Worm (Caenorhabditis elegans): Measurements from ENCODE around the gene srh-2.

The srh-2 gene

DNA sequence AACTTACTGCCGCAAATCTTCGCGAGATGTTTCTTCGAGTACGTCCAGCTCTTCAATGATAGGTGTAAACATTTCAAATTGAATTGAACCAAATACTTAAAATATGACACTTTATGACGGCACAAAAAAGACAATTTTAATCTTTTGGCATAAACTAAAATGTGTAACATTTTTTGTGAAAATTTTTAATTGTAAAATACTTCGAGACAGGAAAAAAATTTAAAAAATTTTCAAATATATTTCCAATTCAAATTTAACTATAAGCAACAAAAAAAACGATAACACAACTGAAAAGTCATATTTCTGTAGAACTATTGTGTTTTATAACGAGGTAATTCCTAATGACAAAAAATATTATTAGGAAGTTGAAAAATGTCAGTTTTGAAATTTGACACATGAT is 33.8 kb downstream of the srh-2 start, which contains the start of gene C05E4.12:
TSS of gene C05E4.12 (minus strand) at position 101 of the 400 bp plus-strand sequence.
- no peak for TF ChIP-seq tbx-2 (tag; optimal IDR thresholded peaks at IDR 0.05)
- no peak for TF ChIP-seq C08G9.2 (tag; optimal IDR thresholded peaks at IDR 0.05)
- no peak for TF ChIP-seq hlh-30 (tag; optimal IDR thresholded peaks at IDR 0.05; ENCODE audit: insufficient read depth)
- TF ChIP-seq ceh-48 (tag; optimal IDR thresholded peaks at IDR 0.05), result no peak
- no peak for TF ChIP-seq ceh-19 (GFP tag; optimal IDR thresholded peaks at IDR 0.05)
- TF ChIP-seq pros-1 (tag; optimal IDR thresholded peaks at IDR 0.05), result no peak
- no peak for TF ChIP-seq ceh-30 (tag; optimal IDR thresholded peaks at IDR 0.05)
- no peak for TF ChIP-seq rnt-1 (tag; optimal IDR thresholded peaks at IDR 0.05)
- TF ChIP-seq unc-55 (GFP tag; optimal IDR thresholded peaks at IDR 0.05), result no peak

DNA sequence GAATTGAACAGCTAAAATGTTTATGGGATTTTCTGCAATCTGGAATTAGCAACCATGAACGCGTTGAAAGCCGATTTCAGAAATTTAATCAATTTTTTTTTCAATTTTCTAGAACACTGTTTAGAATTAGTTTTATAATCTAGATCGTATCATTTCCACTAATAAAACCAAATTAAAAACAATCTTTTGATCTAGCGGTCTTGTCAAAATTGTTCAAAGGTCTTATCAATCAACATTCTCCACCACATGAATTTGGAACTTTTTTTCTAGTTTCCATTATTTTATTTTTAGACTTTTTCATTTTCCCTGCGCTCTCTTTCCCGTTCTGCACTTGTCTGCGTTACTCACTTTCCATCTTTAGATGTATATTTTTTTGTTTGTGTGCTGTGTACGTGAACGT is 34.2 kb downstream of the srh-2 start, which contains the start of gene srp-2:
TSS of gene srp-2 (plus strand) at position 301 of the 400 bp plus-strand sequence.
- no peak for TF ChIP-seq K02D7.2 (tag; optimal IDR thresholded peaks at IDR 0.05)
- TF ChIP-seq C08G9.2 (tag; optimal IDR thresholded peaks at IDR 0.05), result no peak
- no peak for TF ChIP-seq lim-6 (tag; optimal IDR thresholded peaks at IDR 0.05)
- TF ChIP-seq ceh-18 (tag; optimal IDR thresholded peaks at IDR 0.05), result no peak
- no peak for TF ChIP-seq pat-9 (tag; optimal IDR thresholded peaks at IDR 0.05)
- no peak for TF ChIP-seq eyg-1 (tag; optimal IDR thresholded peaks at IDR 0.05)
- no peak for TF ChIP-seq sox-2 (GFP tag; IDR thresholded peaks at IDR 0.05)
- TF ChIP-seq tbx-7 (tag; optimal IDR thresholded peaks at IDR 0.05), result no peak
- no peak for TF ChIP-seq pqm-1 (tag; optimal IDR thresholded peaks at IDR 0.05)

DNA sequence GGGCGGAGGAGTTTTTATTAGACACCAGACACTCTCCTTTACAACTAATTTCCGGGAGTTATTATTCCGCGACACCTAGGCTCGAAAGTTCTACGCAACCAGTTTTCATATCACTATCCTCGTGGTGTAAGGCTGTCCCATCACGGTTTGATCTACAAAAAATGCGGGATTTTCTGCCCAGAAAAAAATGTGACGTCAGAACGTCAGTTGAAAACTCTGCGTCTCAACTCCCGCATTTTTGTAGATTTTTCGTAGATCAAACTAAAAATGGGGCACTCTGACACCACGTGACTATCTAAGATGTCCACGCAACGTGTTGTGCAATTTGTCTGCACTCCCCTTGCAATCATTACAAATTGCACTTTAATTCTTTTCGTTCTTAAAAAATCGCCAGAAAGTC is 36.6 kb downstream of the srh-2 start, which contains the start of gene str-238:
TSS of gene str-238 (plus strand) at position 301 of the 400 bp plus-strand sequence.
- TF ChIP-seq hlh-30 (tag; optimal IDR thresholded peaks at IDR 0.05; ENCODE audit: insufficient read depth) (peak; percentile 22), ceh-31 (tag; optimal IDR thresholded peaks at IDR 0.05) (no peak)

DNA sequence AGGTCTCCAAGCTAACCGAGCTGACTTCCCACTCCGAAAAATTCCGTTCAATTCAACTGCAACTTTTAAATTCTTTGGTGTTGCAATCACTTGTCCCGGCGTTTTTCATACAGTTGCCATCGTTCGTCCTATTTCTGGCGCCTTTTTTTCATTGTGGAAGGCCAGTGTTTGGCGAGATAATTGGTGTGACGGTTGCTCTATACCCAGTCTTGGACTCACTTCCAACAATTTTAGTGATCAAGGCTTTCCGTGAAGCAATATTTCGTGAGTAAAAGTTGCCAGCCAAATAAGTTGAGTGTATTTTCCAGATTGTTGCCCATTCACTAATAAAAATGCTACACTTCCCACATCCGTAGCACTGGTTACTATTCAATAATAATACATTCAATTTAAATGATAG is 44.1 kb downstream of the srh-2 start:
- no peak for TF ChIP-seq pros-1 (tag; optimal IDR thresholded peaks at IDR 0.05)
- TF ChIP-seq gmeb-2 (tag; optimal IDR thresholded peaks at IDR 0.05), result no peak
- no peak for TF ChIP-seq unc-86 (tag; optimal IDR thresholded peaks at IDR 0.05)
- no peak for TF ChIP-seq pha-4 (tag; optimal IDR thresholded peaks at IDR 0.05)
- no peak for TF ChIP-seq dmd-4 (tag; optimal IDR thresholded peaks at IDR 0.05; ENCODE audit: borderline replicate concordance)
- no peak for TF ChIP-seq tbx-7 (tag; optimal IDR thresholded peaks at IDR 0.05)
- no peak for TF ChIP-seq pag-3 (tag; optimal IDR thresholded peaks at IDR 0.05; ENCODE audit: borderline replicate concordance)
- TF ChIP-seq ref-2 (tag; optimal IDR thresholded peaks at IDR 0.05), result no peak
- no peak for TF ChIP-seq K02D7.2 (tag; optimal IDR thresholded peaks at IDR 0.05)
- TF ChIP-seq madf-2 (tag; optimal IDR thresholded peaks at IDR 0.05), result no peak

DNA sequence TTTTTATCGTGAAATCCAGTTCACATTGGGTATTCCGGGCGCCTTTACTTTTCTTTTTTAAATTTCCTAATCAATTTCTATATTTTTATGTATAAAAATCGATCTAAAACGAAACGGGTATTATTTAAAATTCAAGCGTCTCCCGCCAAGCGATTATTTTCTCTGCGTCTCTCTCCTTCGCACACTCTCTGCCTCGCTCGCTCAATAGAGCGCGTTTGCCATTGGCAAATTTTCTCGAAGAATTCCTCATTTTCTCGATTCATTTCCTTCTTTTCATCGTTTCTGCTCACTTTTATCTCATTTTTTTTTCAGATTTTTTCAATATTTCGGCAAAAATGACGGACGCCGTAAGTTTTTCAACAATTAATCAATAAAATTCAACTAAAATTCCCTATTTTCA is 45.2 kb downstream of the srh-2 start, which contains the start of gene sti-1:
TSS of gene sti-1 (plus strand) at position 263 of the 400 bp plus-strand sequence.
- TF ChIP-seq hlh-6 (tag; optimal IDR thresholded peaks at IDR 0.05) (no peak), pag-3 (tag; optimal IDR thresholded peaks at IDR 0.05; ENCODE audit: borderline replicate concordance) (no peak), ceh-22 (tag; optimal IDR thresholded peaks at IDR 0.05) (no peak), ceh-18 (tag; optimal IDR thresholded peaks at IDR 0.05) (peak; percentile 32), ceh-45 (GFP tag; IDR thresholded peaks at IDR 0.05) (no peak), C38D4.7 (GFP tag; optimal IDR thresholded peaks at IDR 0.05) (no peak), hlh-8 (tag; optimal IDR thresholded peaks at IDR 0.05) (no peak), ttx-3 (tag; optimal IDR thresholded peaks at IDR 0.05) (no peak), hlh-30 (tag; optimal IDR thresholded peaks at IDR 0.05; ENCODE audit: insufficient read depth) (no peak), K02D7.2 (tag; optimal IDR thresholded peaks at IDR 0.05) (no peak), ceh-9 (tag; optimal IDR thresholded peaks at IDR 0.05) (no peak), hlh-15 (tag; optimal IDR thresholded peaks at IDR 0.05) (no peak), ahr-1 (tag; optimal IDR thresholded peaks at IDR 0.05) (no peak), nhr-11 (tag; optimal IDR thresholded peaks at IDR 0.05) (no peak), ets-4 (tag; optimal IDR thresholded peaks at IDR 0.05) (no peak), ceh-14 (tag; optimal IDR thresholded peaks at IDR 0.05) (no peak), sox-4 (tag; optimal IDR thresholded peaks at IDR 0.05) (no peak), ceh-24 (tag; optimal IDR thresholded peaks at IDR 0.05) (no peak), fkh-6 (tag; optimal IDR thresholded peaks at IDR 0.05) (no peak), F13H6.1 (tag; optimal IDR thresholded peaks at IDR 0.05) (no peak), sox-2 (GFP tag; IDR thresholded peaks at IDR 0.05) (no peak), fkh-10 (GFP tag; optimal IDR thresholded peaks at IDR 0.05) (no peak), unc-55 (GFP tag; optimal IDR thresholded peaks at IDR 0.05) (peak; percentile 77), pat-9 (tag; optimal IDR thresholded peaks at IDR 0.05) (no peak), lin-11 (tag; optimal IDR thresholded peaks at IDR 0.05) (no peak), eyg-1 (tag; optimal IDR thresholded peaks at IDR 0.05) (no peak), zip-5 (tag; optimal IDR thresholded peaks at IDR 0.05) (no peak), ama-1 (optimal IDR thresholded peaks at IDR 0.05) (no peak)

Measured in whole organism, late embryonic.